Worm (Caenorhabditis elegans): ENCODE measurements around the gene clec-189.

Gene clec-189

ce11 chrIV:15108475-15108874, 12.2 kb upstream of the clec-189 start, which contains the start of gene M199.2 (continued):
- TF ChIP-seq let-607 (tag; optimal IDR thresholded peaks at IDR 0.05) (no peak), madf-8 (GFP tag; conservative IDR thresholded peaks at IDR 0.05) (no peak), nhr-179 (tag; optimal IDR thresholded peaks at IDR 0.05) (no peak), ceh-27 (GFP tag; optimal IDR thresholded peaks at IDR 0.05) (no peak), sdz-38 (tag; optimal IDR thresholded peaks at IDR 0.05) (no peak), F52B5.7 (tag; optimal IDR thresholded peaks at IDR 0.05) (no peak)

- no peak for TF ChIP-seq lsl-1 (GFP tag; optimal IDR thresholded peaks at IDR 0.05)
- no peak for TF ChIP-seq athp-1 (tag; optimal IDR thresholded peaks at IDR 0.05)
- no peak for TF ChIP-seq nhr-90 (tag; optimal IDR thresholded peaks at IDR 0.05)
- TF ChIP-seq ets-4 (GFP tag; optimal IDR thresholded peaks at IDR 0.05): no peak
- TF ChIP-seq attf-6 (GFP tag; IDR thresholded peaks at IDR 0.05): no peak
- TF ChIP-seq Y79H2A.3 (GFP tag; conservative IDR thresholded peaks at IDR 0.05): no peak
- no peak for TF ChIP-seq ceh-58 (GFP tag; IDR thresholded peaks at IDR 0.05)
- TF ChIP-seq ceh-40 (GFP tag; IDR thresholded peaks at IDR 0.05): no peak
- TF ChIP-seq ztf-22 (GFP tag; optimal IDR thresholded peaks at IDR 0.05): no peak
- no peak for TF ChIP-seq pbrm-1 (GFP tag; IDR thresholded peaks at IDR 0.05)
- TF ChIP-seq ztf-18 (tag; optimal IDR thresholded peaks at IDR 0.05): no peak
- no peak for TF ChIP-seq F57C9.4 (tag; optimal IDR thresholded peaks at IDR 0.05)
- no peak for TF ChIP-seq Y56A3A.18 (GFP tag; IDR thresholded peaks at IDR 0.05)
Observed at ce11 chrIV:15113117-15113516, 7.5 kb upstream of the clec-189 start, which contains the start of gene M199.134. Gene M199.134, minus strand, starts transcription at chrIV:15113217.

- TF ChIP-seq madf-8 (GFP tag; conservative IDR thresholded peaks at IDR 0.05) (no peak), pha-4 (tag; optimal IDR thresholded peaks at IDR 0.05) (no peak), sea-2 (GFP tag; IDR thresholded peaks at IDR 0.05) (no peak), ets-4 (GFP tag; optimal IDR thresholded peaks at IDR 0.05) (no peak), ceh-27 (GFP tag; optimal IDR thresholded peaks at IDR 0.05) (no peak), madf-10 (tag; optimal IDR thresholded peaks at IDR 0.05) (no peak), B0019.2 (GFP tag; conservative IDR thresholded peaks at IDR 0.05) (no peak), akir-1 (GFP tag; optimal IDR thresholded peaks at IDR 0.05) (no peak), snpc-1.3 (tag; optimal IDR thresholded peaks at IDR 0.05; ENCODE audit: insufficient read depth) (no peak), zim-3 (tag; optimal IDR thresholded peaks at IDR 0.05) (no peak), mcd-1 (GFP tag; IDR thresholded peaks at IDR 0.05) (no peak)
Observed at ce11 chrIV:15114324-15114723, 6.3 kb upstream of the clec-189 start, which contains the start of gene M199.135. Gene M199.135, plus strand, starts transcription at chrIV:15114624.

DNA sequence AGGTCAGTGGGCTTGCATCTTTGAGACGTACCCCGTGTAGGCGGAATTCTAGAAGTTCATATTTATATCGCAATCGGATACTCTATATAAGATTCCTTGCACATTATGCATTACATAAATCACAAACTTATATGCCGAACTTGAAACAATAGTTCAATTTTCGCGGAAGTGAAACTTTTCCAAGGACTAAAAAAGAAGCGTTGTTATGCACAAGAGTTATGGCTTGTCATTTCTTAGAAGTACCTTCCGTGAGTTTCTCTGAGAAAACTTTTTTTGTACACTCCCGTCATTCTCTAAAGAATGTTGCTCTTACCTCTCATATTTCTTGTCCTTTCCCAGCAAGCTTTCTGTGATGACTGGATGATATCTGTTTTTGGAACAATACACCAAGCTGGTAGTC, 2.2 kb upstream of the clec-189 start, which contains the start of gene M199.136:
Gene M199.136, plus strand, starts transcription at position 301 of the 400 bp plus-strand sequence.
- no peak for TF ChIP-seq snpc-3.4 (tag; optimal IDR thresholded peaks at IDR 0.05)
- TF ChIP-seq nhr-90 (tag; optimal IDR thresholded peaks at IDR 0.05): no peak
- no peak for TF ChIP-seq ccch-3 (GFP tag; optimal IDR thresholded peaks at IDR 0.05)
- no peak for TF ChIP-seq ztf-25 (GFP tag; IDR thresholded peaks at IDR 0.05)
- TF ChIP-seq B0019.2 (GFP tag; conservative IDR thresholded peaks at IDR 0.05): no peak
- no peak for TF ChIP-seq aptf-3 (GFP tag; IDR thresholded peaks at IDR 0.05)
- no peak for TF ChIP-seq ama-1 (optimal IDR thresholded peaks at IDR 0.05)
- TF ChIP-seq ama-1 (GFP tag; optimal IDR thresholded peaks at IDR 0.05): no peak
- TF ChIP-seq C17E4.6 (GFP tag; IDR thresholded peaks at IDR 0.05): no peak
- TF ChIP-seq nhr-120 (GFP tag; IDR thresholded peaks at IDR 0.05): no peak
- TF ChIP-seq ceh-58 (GFP tag; IDR thresholded peaks at IDR 0.05): no peak
- TF ChIP-seq snpc-1.1 (tag; optimal IDR thresholded peaks at IDR 0.05; ENCODE audit: insufficient read depth): no peak
- TF ChIP-seq Y95B8A.8 (GFP tag; IDR thresholded peaks at IDR 0.05): no peak
- no peak for TF ChIP-seq attf-3 (GFP tag; conservative IDR thresholded peaks at IDR 0.05)
- TF ChIP-seq gei-17 (GFP tag; optimal IDR thresholded peaks at IDR 0.05): no peak
